Fruit fly (Drosophila melanogaster): ENCODE measurements around the gene nop5.

The nop5 gene

DNA sequence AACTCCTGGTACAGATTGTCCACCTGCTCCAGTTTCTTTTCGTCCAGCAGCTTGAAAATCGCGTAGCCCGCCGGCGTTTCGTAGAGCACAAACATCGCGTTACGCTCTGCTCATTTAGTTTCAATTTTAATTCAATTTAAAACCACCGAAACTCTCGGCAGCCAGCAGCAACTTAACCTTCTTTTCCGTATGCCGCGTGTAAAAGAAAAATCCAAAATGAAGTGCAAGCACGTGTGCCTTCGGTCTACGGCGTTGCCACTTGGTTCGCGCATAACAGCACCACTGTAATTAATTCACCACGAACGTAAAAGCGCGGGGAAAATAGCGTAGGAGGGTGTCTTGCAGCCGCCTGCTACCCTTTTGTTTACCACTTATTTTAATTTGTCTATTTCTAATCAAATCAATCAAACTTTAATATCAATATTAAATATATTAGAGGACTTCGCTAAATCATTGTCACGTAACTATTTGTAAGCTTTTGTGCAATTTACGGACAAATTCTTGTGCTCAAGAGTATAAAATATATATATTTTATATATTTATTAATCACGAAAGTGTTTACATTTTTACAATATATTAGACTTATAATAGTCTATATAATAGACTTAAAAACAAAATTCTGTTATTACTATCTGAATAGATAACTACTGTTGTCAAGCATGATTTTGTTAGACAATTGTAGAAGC lies at the start of gene nop5:
TSS of gene nop5 (minus strand) at position 227 of the 686 bp plus-strand sequence.
- TF ChIP-seq CG8119 (GFP tag; IDR thresholded peaks at IDR 0.05) (peak; percentile 47; the same call in 1 of the 3 replicates), esn (GFP tag; optimal IDR thresholded peaks at IDR 0.05) (peak; percentile 72), achi (GFP tag; optimal IDR thresholded peaks at IDR 0.05) (no peak), dac (GFP tag; optimal IDR thresholded peaks at IDR 0.05) (no peak), CG8632 (GFP tag; optimal IDR thresholded peaks at IDR 0.05) (peak; percentile 67), Lpt (GFP tag; optimal IDR thresholded peaks at IDR 0.05) (no peak), CG3032 (tag; optimal IDR thresholded peaks at IDR 0.05) (peak; percentile 72), CG11902 (GFP tag; optimal IDR thresholded peaks at IDR 0.05) (peak; percentile 4), CG15336 (GFP tag; IDR thresholded peaks at IDR 0.05) (0 out of 2 replicates have a peak, but pooled peaks have one; percentile 14), lz (GFP tag; optimal IDR thresholded peaks at IDR 0.05) (peak; percentile 29), CG6163 (GFP tag; IDR thresholded peaks at IDR 0.05) (peak; percentile 9; the same call in 1 of the 3 replicates), CG31627 (GFP tag; optimal IDR thresholded peaks at IDR 0.05) (peak; percentile 3), Ets96B (tag; optimal IDR thresholded peaks at IDR 0.05) (peak; percentile 20), Sox15 (GFP tag; optimal IDR thresholded peaks at IDR 0.05) (peak; percentile 47), CG32006 (GFP tag; optimal IDR thresholded peaks at IDR 0.05) (peak; percentile 60)

DNA sequence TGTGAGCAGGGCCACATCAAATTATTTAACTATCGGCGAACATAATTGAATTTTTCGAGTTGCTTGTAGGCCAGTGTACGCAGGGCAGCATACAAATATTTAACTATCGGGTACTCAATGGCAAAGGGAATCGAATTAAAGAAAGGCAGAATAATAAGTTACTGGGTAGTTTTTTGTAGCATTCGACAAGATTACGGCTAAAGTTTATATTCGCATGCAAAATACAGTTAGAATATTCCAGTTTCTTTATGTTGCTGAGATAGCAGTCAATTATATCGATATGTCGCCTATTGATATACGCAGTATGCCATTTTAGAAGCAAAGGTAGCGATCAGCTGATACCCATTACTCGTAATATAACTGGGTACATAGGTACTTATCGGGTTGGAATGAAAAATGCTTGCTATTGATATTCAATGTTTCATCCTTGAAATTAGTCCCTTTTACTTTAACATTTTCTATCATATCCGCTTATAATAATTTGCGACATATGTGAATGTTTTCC lies 49.5 kb upstream of the nop5 start:
- TF ChIP-seq OdsH (GFP tag; optimal IDR thresholded peaks at IDR 0.05) (no peak), dac (GFP tag; optimal IDR thresholded peaks at IDR 0.05) (no peak), Eip75B (GFP tag; optimal IDR thresholded peaks at IDR 0.05) (peak; percentile 37), Eip93F (GFP tag; optimal IDR thresholded peaks at IDR 0.05) (no peak), Hr38 (GFP tag; optimal IDR thresholded peaks at IDR 0.05) (no peak), achi (GFP tag; optimal IDR thresholded peaks at IDR 0.05) (no peak), fd59A (GFP tag; optimal IDR thresholded peaks at IDR 0.05) (no peak), Lpt (GFP tag; optimal IDR thresholded peaks at IDR 0.05) (no peak), fkh (GFP tag; optimal IDR thresholded peaks at IDR 0.05) (peak; percentile 94), CG4318 (GFP tag; optimal IDR thresholded peaks at IDR 0.05) (no peak), CG8119 (GFP tag; IDR thresholded peaks at IDR 0.05) (no peak; the same call in 2 of the 3 replicates), Sox102F (GFP tag; optimal IDR thresholded peaks at IDR 0.05) (no peak), Smox (GFP tag; optimal IDR thresholded peaks at IDR 0.05) (peak; percentile 55), Sox15 (GFP tag; optimal IDR thresholded peaks at IDR 0.05) (no peak), CG8632 (GFP tag; optimal IDR thresholded peaks at IDR 0.05) (peak; percentile 35), pdm3 (GFP tag; optimal IDR thresholded peaks at IDR 0.05) (no peak), CG6808 (GFP tag; optimal IDR thresholded peaks at IDR 0.05) (no peak), cyc (GFP tag; optimal IDR thresholded peaks at IDR 0.05) (peak; percentile 51), net (GFP tag; optimal IDR thresholded peaks at IDR 0.05) (no peak), CG16779 (tag; optimal IDR thresholded peaks at IDR 0.05) (no peak), CG10631 (GFP tag; optimal IDR thresholded peaks at IDR 0.05) (peak; percentile 29), Hr4 (GFP tag; optimal IDR thresholded peaks at IDR 0.05) (no peak), Blimp-1 (GFP tag; optimal IDR thresholded peaks at IDR 0.05) (no peak), Eip78C (GFP tag) (peak; percentile 86), Gug (GFP tag; IDR thresholded peaks at IDR 0.05) (no peak), CG15336 (GFP tag; IDR thresholded peaks at IDR 0.05) (peak; percentile 24; the same call in 1 of the 2 replicates), CG6163 (GFP tag; IDR thresholded peaks at IDR 0.05) (peak; percentile 51; the same call in 2 of the 3 replicates), CG3032 (tag; optimal IDR thresholded peaks at IDR 0.05) (no peak), CG34406 (GFP tag; optimal IDR thresholded peaks at IDR 0.05) (peak; percentile 10), svp (GFP tag) (peak; percentile 83), dsx (GFP tag; optimal IDR thresholded peaks at IDR 0.05; ENCODE audit: poor library complexity, severe bottlenecking) (peak; percentile 62), CG31627 (GFP tag; optimal IDR thresholded peaks at IDR 0.05) (peak; percentile 53), Ets21C (GFP tag; optimal IDR thresholded peaks at IDR 0.05) (peak; percentile 38), CG8319 (GFP tag; optimal IDR thresholded peaks at IDR 0.05) (no peak), esn (GFP tag; optimal IDR thresholded peaks at IDR 0.05) (peak; percentile 57), fd85E (GFP tag; optimal IDR thresholded peaks at IDR 0.05) (no peak), spab (GFP tag; optimal IDR thresholded peaks at IDR 0.05) (no peak), CG11294 (GFP tag; IDR thresholded peaks at IDR 0.05) (no peak), salr (GFP tag; optimal IDR thresholded peaks at IDR 0.05) (no peak), CG3919 (GFP tag; optimal IDR thresholded peaks at IDR 0.05) (peak; percentile 73), CG11902 (GFP tag; optimal IDR thresholded peaks at IDR 0.05) (no peak), acj6 (GFP tag; optimal IDR thresholded peaks at IDR 0.05) (peak; percentile 43), ss (GFP tag; optimal IDR thresholded peaks at IDR 0.05) (peak in 1 of 2 experiments; percentile 49)

All from whole organism, prepupa.